Fruit fly (Drosophila melanogaster) whole organism, embryonic: ENCODE results near the gene Hand.
A peak's percentile ranks its signal among the peaks of the same experiment; 100 is the strongest.

ENCODE experiments used
- Bteb2 ChIP-seq: fragments of 200-800 bp; sonication (Bioruptor generic); optimal IDR thresholded peaks from 2 replicates; lab custom pipeline; 2016; ENCODE audit warnings: missing biosample characterization, missing genetic modification characterization
- CG10321 ChIP-seq: fragments of 200-800 bp; sonication (Bioruptor generic); IDR thresholded peaks from 2 replicates; pipeline ENCODE4 v1.3.6; 2022; ENCODE audit warnings: missing biosample characterization, missing genetic modification characterization
- CG10462 ChIP-seq: fragments of 200-800 bp; sonication (Bioruptor generic); optimal IDR thresholded peaks from 2 replicates; lab custom pipeline; 2016; ENCODE audit warnings: missing biosample characterization, missing genetic modification characterization
- CG12299 ChIP-seq: fragments of 200-800 bp; sonication (Bioruptor generic); optimal IDR thresholded peaks from 2 replicates; lab custom pipeline; 2018; ENCODE audit warnings: missing biosample characterization, mild to moderate bottlenecking, missing genetic modification characterization
- CG13287 ChIP-seq: fragments of 200-800 bp; sonication (Bioruptor generic); IDR thresholded peaks from 2 replicates; pipeline ENCODE4 v1.3.6; 2022; ENCODE audit warnings: missing biosample characterization, missing genetic modification characterization; ENCODE audit not compliant: partially characterized antibody
- CG1529 ChIP-seq: fragments of 200-800 bp; sonication (Bioruptor generic); optimal IDR thresholded peaks from 3 replicates; lab custom pipeline; 2018; ENCODE audit warnings: missing biosample characterization, missing genetic modification characterization
- CG17328 ChIP-seq: fragments of 200-800 bp; sonication (Bioruptor generic); IDR thresholded peaks from 2 replicates; pipeline ENCODE4 v1.3.6; 2022; ENCODE audit warnings: missing biosample characterization, missing genetic modification characterization
- CG17359 ChIP-seq: fragments of 200-800 bp; sonication (Bioruptor generic); optimal IDR thresholded peaks from 3 replicates; lab custom pipeline; 2018; ENCODE audit warnings: missing biosample characterization, mild to moderate bottlenecking, missing genetic modification characterization, moderate library complexity
- CG17829 ChIP-seq: fragments of 200-800 bp; optimal IDR thresholded peaks from 2 replicates; lab custom pipeline; 2019; ENCODE audit warnings: missing biosample characterization, mild to moderate bottlenecking, missing genetic modification characterization, moderate library complexity
- CG2199 ChIP-seq: fragments of 200-800 bp; sonication (Bioruptor generic); IDR thresholded peaks from 3 replicates; pipeline ENCODE4 v1.3.6; 2022; ENCODE audit warnings: missing biosample characterization, missing genetic modification characterization
- CG4282 ChIP-seq: fragments of 200-800 bp; sonication (Bioruptor generic); optimal IDR thresholded peaks from 2 replicates; lab custom pipeline; 2016; ENCODE audit warnings: missing biosample characterization, missing genetic modification characterization
- CG4360 ChIP-seq: fragments of 200-800 bp; sonication (Bioruptor generic); IDR thresholded peaks from 2 replicates; pipeline ENCODE4 v1.3.6; 2022; ENCODE audit warnings: missing biosample characterization, missing genetic modification characterization
- CG4404 ChIP-seq: fragments of 200-800 bp; sonication (Bioruptor generic); IDR thresholded peaks from 2 replicates; pipeline ENCODE4 v1.3.6; 2022; ENCODE audit warnings: missing biosample characterization, missing genetic modification characterization
- CG4424 ChIP-seq: fragments of 200-800 bp; sonication (Bioruptor generic); optimal IDR thresholded peaks from 3 replicates; lab custom pipeline; 2016; ENCODE audit warnings: missing biosample characterization, missing genetic modification characterization
- CG4854 ChIP-seq: fragments of 200-800 bp; sonication (Bioruptor generic); optimal IDR thresholded peaks from 2 replicates; lab custom pipeline; 2016; ENCODE audit warnings: missing biosample characterization, missing genetic modification characterization, inconsistent platforms
- CG6689 ChIP-seq: fragments of 200-800 bp; sonication (Bioruptor generic); IDR thresholded peaks from 2 replicates; pipeline ENCODE4 v1.3.6; 2022; ENCODE audit warnings: missing biosample characterization, missing genetic modification characterization
- CG7271 ChIP-seq: fragments of 200-800 bp; sonication (Bioruptor generic); optimal IDR thresholded peaks from 2 replicates; lab custom pipeline; 2018; ENCODE audit warnings: missing biosample characterization, mild to moderate bottlenecking, missing genetic modification characterization, moderate library complexity
- CG8089 ChIP-seq: fragments of 200-800 bp; sonication (Bioruptor generic); optimal IDR thresholded peaks from 3 replicates; lab custom pipeline; 2016; ENCODE audit warnings: missing biosample characterization, missing genetic modification characterization
- CG8359 ChIP-seq: fragments of 200-800 bp; sonication (Bioruptor generic); optimal IDR thresholded peaks from 2 replicates; lab custom pipeline; 2017; ENCODE audit warnings: missing biosample characterization, mild to moderate bottlenecking, missing genetic modification characterization, borderline replicate concordance
- CHES-1-like ChIP-seq: fragments of 200-800 bp; sonication (Bioruptor generic); optimal IDR thresholded peaks from 2 replicates; lab custom pipeline; 2016; ENCODE audit warnings: missing biosample characterization, missing genetic modification characterization
- D ChIP-seq, 2 experiments: fragments of 200-800 bp in 1 of 2; fragments of >200 bp in 1 of 2; sonication (Bioruptor generic) in 1 of 2; optimal IDR thresholded peaks; 2 replicates in 1 of 2; 3 replicates in 1 of 2; lab custom pipeline; 2017; ENCODE audit warnings: mild to moderate bottlenecking in 1 of 2, missing biosample characterization in 1 of 2, missing genetic modification characterization in 1 of 2, missing genetic modification reagents in 1 of 2
- Dad ChIP-seq: fragments of 200-800 bp; sonication (Bioruptor generic); optimal IDR thresholded peaks from 3 replicates; lab custom pipeline; 2016; ENCODE audit warnings: missing biosample characterization, missing genetic modification characterization
- Elba2 ChIP-seq: fragments of 200-800 bp; sonication (Bioruptor generic); optimal IDR thresholded peaks from 3 replicates; lab custom pipeline; 2016; ENCODE audit warnings: missing biosample characterization, missing genetic modification characterization
- HmgD ChIP-seq: fragments of 200-800 bp; sonication (Bioruptor generic); optimal IDR thresholded peaks from 3 replicates; lab custom pipeline; 2016; ENCODE audit warnings: missing biosample characterization, missing genetic modification characterization
- MTF-1 ChIP-seq: fragments of 200-800 bp; sonication (Bioruptor generic); optimal IDR thresholded peaks from 2 replicates; lab custom pipeline; 2018; ENCODE audit warnings: missing biosample characterization, mild to moderate bottlenecking, missing genetic modification characterization, borderline replicate concordance
- Med ChIP-seq: fragments of 200-800 bp; sonication (Bioruptor generic); peaks from one replicate; lab custom pipeline; 2016; ENCODE audit warnings: missing biosample characterization, missing genetic modification characterization, mild to moderate bottlenecking, inconsistent platforms, moderate library complexity
- Tbp ChIP-seq: fragments of >200 bp; optimal IDR thresholded peaks from 2 replicates; lab custom pipeline; 2018; ENCODE audit warnings: missing biosample characterization, missing genetic modification characterization
- ac ChIP-seq: fragments of 200-800 bp; sonication (Bioruptor generic); optimal IDR thresholded peaks from 3 replicates; lab custom pipeline; 2017; ENCODE audit warnings: missing biosample characterization, mild to moderate bottlenecking, missing genetic modification characterization
- az2 ChIP-seq: fragments of 200-800 bp; sonication (Bioruptor generic); optimal IDR thresholded peaks from 3 replicates; lab custom pipeline; 2016; ENCODE audit warnings: missing biosample characterization, missing genetic modification characterization
- br ChIP-seq: fragments of >200 bp; optimal IDR thresholded peaks from 2 replicates; lab custom pipeline; 2017
- cato ChIP-seq: fragments of 200-800 bp; sonication (Bioruptor generic); optimal IDR thresholded peaks from 2 replicates; lab custom pipeline; 2016; ENCODE audit warnings: missing biosample characterization, missing genetic modification characterization, borderline replicate concordance
- crol ChIP-seq: fragments of 200-800 bp; sonication (Bioruptor generic); IDR thresholded peaks from 2 replicates; pipeline ENCODE4 v1.3.6; 2022; ENCODE audit warnings: missing biosample characterization, missing genetic modification characterization
- dati ChIP-seq: fragments of 200-800 bp; sonication (Bioruptor generic); IDR thresholded peaks from 2 replicates; pipeline ENCODE4 v1.3.6; 2022; ENCODE audit warnings: missing biosample characterization, missing genetic modification characterization
- grn ChIP-seq: fragments of 200-800 bp; sonication (Bioruptor generic); optimal IDR thresholded peaks from 3 replicates; lab custom pipeline; 2017; ENCODE audit warnings: missing biosample characterization, missing genetic modification characterization
- h ChIP-seq: fragments of >200 bp; optimal IDR thresholded peaks from 2 replicates; lab custom pipeline; 2017
- kah ChIP-seq: fragments of 200-800 bp; sonication (Bioruptor generic); optimal IDR thresholded peaks from 2 replicates; lab custom pipeline; 2018; ENCODE audit warnings: missing biosample characterization, mild to moderate bottlenecking, missing genetic modification characterization
- kni ChIP-seq: fragments of 200-800 bp; sonication (Bioruptor generic); optimal IDR thresholded peaks from 3 replicates; lab custom pipeline; 2017; ENCODE audit warnings: mild to moderate bottlenecking, missing biosample characterization, missing genetic modification reagents, missing genetic modification characterization
- mam ChIP-seq: fragments of 200-800 bp; sonication (Bioruptor generic); optimal IDR thresholded peaks from 3 replicates; lab custom pipeline; 2016; ENCODE audit warnings: missing biosample characterization, missing genetic modification characterization
- mld ChIP-seq: fragments of 200-800 bp; sonication (Bioruptor generic); IDR thresholded peaks from 3 replicates; pipeline ENCODE4 v1.3.6; 2022; ENCODE audit warnings: missing biosample characterization, missing genetic modification characterization; ENCODE audit not compliant: partially characterized antibody
- pan ChIP-seq, 4 experiments: fragments of >200 bp in 3 of 4; fragments of 200-800 bp in 1 of 4; sonication (Bioruptor generic) in 1 of 4; optimal IDR thresholded peaks in 3 of 4; IDR thresholded peaks in 1 of 4; 2 replicates each; pipeline versions ENCODE4 v1.3.6 to Lab custom; 2017 to 2022; ENCODE audit warnings: missing biosample characterization in 2 of 4, missing genetic modification characterization in 2 of 4, mixed read lengths in 1 of 4
- row ChIP-seq: fragments of 200-800 bp; sonication (Bioruptor generic); IDR thresholded peaks from 3 replicates; pipeline ENCODE4 v1.3.6; 2022; ENCODE audit warnings: missing biosample characterization, missing genetic modification characterization
- schlank ChIP-seq: fragments of 200-800 bp; sonication (Bioruptor generic); optimal IDR thresholded peaks from 2 replicates; lab custom pipeline; 2018; ENCODE audit warnings: missing biosample characterization, mild to moderate bottlenecking, missing genetic modification characterization
- sens-2 ChIP-seq: fragments of 200-800 bp; sonication (Bioruptor generic); IDR thresholded peaks from 2 replicates; pipeline ENCODE4 v1.3.6; 2022; ENCODE audit warnings: missing biosample characterization, missing genetic modification characterization
- so ChIP-seq: fragments of 200-800 bp; sonication (Bioruptor generic); IDR thresholded peaks from 3 replicates; pipeline ENCODE4 v1.3.6; 2022; ENCODE audit warnings: missing biosample characterization, missing genetic modification characterization
- ssp ChIP-seq: fragments of 200-800 bp; sonication (Bioruptor generic); IDR thresholded peaks from 2 replicates; pipeline ENCODE4 v1.3.6; 2022; ENCODE audit warnings: missing biosample characterization, missing genetic modification characterization
- wek ChIP-seq: fragments of 200-800 bp; sonication (Bioruptor generic); optimal IDR thresholded peaks from 3 replicates; lab custom pipeline; 2018; ENCODE audit warnings: missing biosample characterization, mild to moderate bottlenecking, missing genetic modification characterization, moderate library complexity
- zf30C ChIP-seq: fragments of 200-800 bp; sonication (Bioruptor generic); optimal IDR thresholded peaks from 3 replicates; lab custom pipeline; 2018; ENCODE audit warnings: missing biosample characterization, mild to moderate bottlenecking, missing genetic modification characterization
- zfh1 ChIP-seq: fragments of 200-800 bp; sonication (Bioruptor generic); IDR thresholded peaks from 3 replicates; pipeline ENCODE4 v1.3.6; 2022; ENCODE audit warnings: missing biosample characterization, missing genetic modification characterization

Hand gene

DNA sequence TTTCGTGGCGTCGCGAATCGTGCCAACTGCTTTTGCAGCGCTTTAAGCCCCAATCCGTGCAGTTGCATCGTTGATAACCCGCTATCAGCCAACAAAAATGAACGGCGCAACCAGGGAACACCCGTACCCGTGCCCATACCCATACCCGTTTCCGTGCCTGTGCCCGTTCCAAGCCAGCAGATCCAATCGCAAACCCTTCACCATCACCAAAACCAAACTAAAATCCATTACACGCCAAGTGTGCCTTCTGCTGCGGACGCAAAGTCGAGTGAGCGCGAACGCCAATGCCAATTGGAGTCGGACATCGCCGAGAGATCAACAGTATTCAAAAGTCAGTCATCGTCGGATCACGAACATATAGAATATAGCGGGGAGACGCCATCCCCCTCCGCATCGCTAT lies 39.0 kb upstream of the Hand start:
- TF ChIP-seq cato = no peak
- TF ChIP-seq Elba2 (GFP tag; lab: Kevin White, UChicago) = peak; percentile 21
- TF ChIP-seq ac (GFP tag; lab: Kevin White, UChicago) = no peak
- TF ChIP-seq CG1529 = no peak
- no peak for TF ChIP-seq CG4424 (GFP tag; lab: Kevin White, UChicago)
- no peak for TF ChIP-seq sens-2 (GFP tag; lab: Robert Waterston, UW)
- TF ChIP-seq CG17328 (GFP tag; lab: Robert Waterston, UW) = 0 out of 2 replicates have a peak, but pooled peaks have one; percentile 15
- no peak for TF ChIP-seq az2
- 0 out of 3 replicates have a peak, but pooled peaks have one; percentile 50 for TF ChIP-seq mld
- no peak for TF ChIP-seq MTF-1 (GFP tag; lab: Kevin White, UChicago)
- TF ChIP-seq row (GFP tag; lab: Robert Waterston, UW) = no peak
- TF ChIP-seq CG4282 (GFP tag; lab: Kevin White, UChicago) = no peak
- TF ChIP-seq CG4360 (GFP tag; lab: Robert Waterston, UW) = 0 out of 2 replicates have a peak, but pooled peaks have one; percentile 6
- no peak for TF ChIP-seq Dad (GFP tag; lab: Kevin White, UChicago)
- peak; percentile 71 for TF ChIP-seq Med (GFP tag; lab: Kevin White, UChicago)
- no peak for TF ChIP-seq CG4854 (GFP tag; lab: Kevin White, UChicago)
- TF ChIP-seq, all 482 proteins: peak for 5

DNA sequence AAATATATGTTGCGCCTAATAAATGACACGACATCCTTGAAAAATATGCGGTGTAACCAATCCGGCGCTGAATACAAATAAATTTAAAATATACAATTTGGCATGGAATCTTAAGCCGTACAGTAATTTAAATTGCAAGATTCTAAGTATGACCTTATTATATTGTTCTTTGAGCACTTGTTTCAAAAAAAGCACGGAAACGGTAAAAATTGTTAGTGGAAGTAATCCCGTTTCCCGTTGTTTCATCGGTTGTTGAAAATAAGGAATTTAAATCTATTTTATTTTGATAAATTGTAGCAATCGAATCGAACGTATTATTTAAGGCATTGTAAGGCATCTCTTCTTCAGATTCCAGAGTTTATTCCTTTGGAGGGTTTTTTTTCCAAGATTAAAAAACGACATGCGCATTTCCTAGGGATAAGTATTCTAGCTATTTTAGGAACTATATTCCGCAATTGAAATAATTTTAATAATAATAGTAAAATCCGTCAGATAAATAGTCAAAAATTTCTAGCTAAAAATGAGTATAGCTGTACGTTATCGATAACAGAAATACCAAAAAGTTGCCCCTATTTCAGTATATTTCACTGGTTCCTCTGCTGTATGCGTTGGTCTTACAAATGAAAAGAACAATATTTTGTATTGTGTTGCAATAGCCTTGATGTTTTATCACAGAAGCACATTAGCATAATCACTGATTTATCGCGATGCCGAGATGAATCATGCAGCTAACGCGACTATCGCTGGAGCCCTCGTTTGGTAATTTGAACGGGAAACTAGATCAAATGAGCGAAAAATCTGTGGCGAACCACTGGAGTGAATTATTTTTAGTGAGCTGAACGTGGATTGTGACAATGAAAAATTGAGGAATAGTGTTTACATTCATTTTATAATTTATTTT lies 38.2 kb upstream of the Hand start, which contains the start of gene GATAd:
Gene GATAd, plus strand, starts transcription at position 644 of the 901 bp plus-strand sequence.
- TF ChIP-seq CG10462 (GFP tag; lab: Kevin White, UChicago) (no peak), D (optimal IDR thresholded peaks at IDR 0.05; lab: Kevin White, UChicago) (no peak), D (GFP tag; optimal IDR thresholded peaks at IDR 0.05; lab: Kevin White, UChicago) (no peak), CG8089 (no peak), br (lab: Kevin White, UChicago) (no peak), CG4360 (GFP tag; lab: Robert Waterston, UW) (no peak), HmgD (GFP tag; lab: Kevin White, UChicago) (no peak), so (GFP tag; lab: Robert Waterston, UW) (no peak), grn (GFP tag; lab: Kevin White, UChicago) (no peak), h (lab: Kevin White, UChicago) (no peak), CG8359 (GFP tag; lab: Kevin White, UChicago) (no peak), CHES-1-like (no peak), mam (peak; percentile 14), CG12299 (tag; lab: Kevin White, UChicago) (peak; percentile 28), dati (GFP tag; lab: Robert Waterston, UW) (no peak), zfh1 (GFP tag; lab: Robert Waterston, UW) (no peak), zf30C (GFP tag; lab: Kevin White, UChicago) (no peak), ssp (peak; percentile 21; the same call in 1 of the 2 replicates), CG2199 (no peak), schlank (no peak), wek (GFP tag; lab: Kevin White, UChicago) (peak; percentile 5), CG6689 (peak; percentile 6; the same call in 1 of the 2 replicates), CG4404 (GFP tag; lab: Robert Waterston, UW) (no peak), kah (GFP tag; lab: Kevin White, UChicago) (no peak), CG7271 (tag; lab: Kevin White, UChicago) (no peak), Tbp (GFP tag; lab: Kevin White, UChicago) (peak; percentile 64), pan (optimal IDR thresholded peaks at IDR 0.05; lab: Kevin White, UChicago) (no peak), pan (GFP tag; optimal IDR thresholded peaks at IDR 0.05 in 1 of 2, IDR thresholded peaks at IDR 0.05 in 1 of 2) (no peak), kni (peak; percentile 99), CG17359 (no peak), Bteb2 (no peak), crol (GFP tag; lab: Robert Waterston, UW) (no peak), CG17829 (tag; lab: Kevin White, UChicago) (peak; percentile 43), CG10321 (GFP tag; lab: Robert Waterston, UW) (no peak), CG13287 (GFP tag; lab: Robert Waterston, UW) (peak; percentile 47; the same call in 1 of the 2 replicates)
